Fruit fly (Drosophila melanogaster) whole organism, pupa: Measurements from ENCODE around the gene RabX2.
A peak's percentile ranks its signal among the peaks of the same experiment; 100 is the strongest.

Experiments
- CG10348 ChIP-seq: fragments of 200-800 bp; sonication (Bioruptor generic); IDR thresholded peaks from 2 replicates; pipeline ENCODE4 v1.3.6; 2022; ENCODE audit warnings: missing biosample characterization, missing genetic modification characterization
- CG12605 ChIP-seq: fragments of 200-800 bp; sonication (Bioruptor generic); IDR thresholded peaks from 2 replicates; pipeline ENCODE4 v1.3.6; 2022; ENCODE audit warnings: missing biosample characterization, missing genetic modification characterization
- CG13204 ChIP-seq: fragments of 200-800 bp; sonication (Bioruptor generic); optimal IDR thresholded peaks from 2 replicates; lab custom pipeline; 2018; ENCODE audit warnings: missing biosample characterization, mild to moderate bottlenecking, missing genetic modification characterization, moderate library complexity
- CG15710 ChIP-seq: fragments of 200-800 bp; sonication (Bioruptor generic); optimal IDR thresholded peaks from 2 replicates; lab custom pipeline; 2018; ENCODE audit warnings: missing biosample characterization, mild to moderate bottlenecking, missing genetic modification characterization, moderate library complexity
- CG17806 ChIP-seq: fragments of 200-800 bp; sonication (Bioruptor generic); optimal IDR thresholded peaks from 2 replicates; lab custom pipeline; 2018; ENCODE audit warnings: missing biosample characterization, mild to moderate bottlenecking, missing genetic modification characterization, moderate library complexity
- CG32121 ChIP-seq: fragments of 200-800 bp; sonication (Bioruptor generic); IDR thresholded peaks from 2 replicates; pipeline ENCODE4 v1.3.6; 2022; ENCODE audit warnings: missing biosample characterization, missing genetic modification characterization
- CG34367 ChIP-seq: fragments of 200-800 bp; sonication (Bioruptor generic); optimal IDR thresholded peaks from 2 replicates; lab custom pipeline; 2018; ENCODE audit warnings: missing biosample characterization, mild to moderate bottlenecking, missing genetic modification characterization
- CG4496 ChIP-seq: fragments of 200-800 bp; sonication (Bioruptor generic); IDR thresholded peaks from 3 replicates; pipeline ENCODE4 v1.3.6; 2022; ENCODE audit warnings: missing biosample characterization, missing genetic modification characterization
- CG8159 ChIP-seq: fragments of 200-800 bp; sonication (Bioruptor generic); optimal IDR thresholded peaks from 3 replicates; lab custom pipeline; 2018; ENCODE audit warnings: missing biosample characterization, mild to moderate bottlenecking, missing genetic modification characterization, moderate library complexity
- CG8301 ChIP-seq: fragments of 200-800 bp; sonication (Bioruptor generic); optimal IDR thresholded peaks from 2 replicates; lab custom pipeline; 2018; ENCODE audit warnings: missing biosample characterization, mild to moderate bottlenecking, missing genetic modification characterization
- D1 ChIP-seq: fragments of 200-800 bp; sonication (Bioruptor generic); optimal IDR thresholded peaks from 2 replicates; lab custom pipeline; 2018; ENCODE audit warnings: missing biosample characterization, mild to moderate bottlenecking, missing genetic modification characterization, moderate library complexity
- EcR ChIP-seq: fragments of 200-800 bp; sonication (Bioruptor generic); optimal IDR thresholded peaks from 3 replicates; lab custom pipeline; 2019; ENCODE audit warnings: missing biosample characterization, missing genetic modification characterization, mild to moderate bottlenecking, moderate library complexity, missing genetic modification reagents
- Ets98B ChIP-seq: fragments of 200-800 bp; sonication (Bioruptor generic); IDR thresholded peaks from 2 replicates; pipeline ENCODE4 v1.3.6; 2022; ENCODE audit warnings: missing biosample characterization, missing genetic modification characterization
- Pif1A ChIP-seq: fragments of 200-800 bp; sonication (Bioruptor generic); optimal IDR thresholded peaks from 3 replicates; lab custom pipeline; 2016; ENCODE audit warnings: missing biosample characterization, missing genetic modification characterization
- Pif1B ChIP-seq: fragments of 200-800 bp; sonication (Bioruptor generic); optimal IDR thresholded peaks from 3 replicates; lab custom pipeline; 2016; ENCODE audit warnings: missing biosample characterization, missing genetic modification characterization
- Snoo ChIP-seq: fragments of 200-800 bp; sonication (Bioruptor generic); optimal IDR thresholded peaks from 3 replicates; lab custom pipeline; 2017; ENCODE audit warnings: missing biosample characterization, mild to moderate bottlenecking, missing genetic modification characterization, inconsistent platforms
- fd96Ca ChIP-seq: fragments of 200-800 bp; sonication (Bioruptor generic); IDR thresholded peaks from 3 replicates; pipeline ENCODE4 v1.3.6; 2022; ENCODE audit warnings: missing biosample characterization, missing genetic modification characterization
- gl ChIP-seq: fragments of 200-800 bp; sonication (Bioruptor generic); optimal IDR thresholded peaks from 2 replicates; lab custom pipeline; 2018; ENCODE audit warnings: missing biosample characterization, mild to moderate bottlenecking, missing genetic modification characterization
- rn ChIP-seq: fragments of 200-800 bp; sonication (Bioruptor generic); IDR thresholded peaks from 2 replicates; pipeline ENCODE4 v1.3.6; 2022; ENCODE audit warnings: missing biosample characterization, missing genetic modification characterization

Gene RabX2

dm6 chrX:10460506-10461114 lies 43.4 kb downstream of the RabX2 start, which contains the start of gene Neb-cGP:
Gene Neb-cGP, plus strand, starts transcription at chrX:10460736.
- no peak for TF ChIP-seq rn (GFP tag; lab: Robert Waterston, UW)
- TF ChIP-seq CG12605 = no peak
- no peak for TF ChIP-seq CG13204 (GFP tag; lab: Kevin White, UChicago)
- peak; percentile 19 for TF ChIP-seq Snoo (tag; lab: Kevin White, UChicago)
- no peak for TF ChIP-seq D1 (tag; lab: Kevin White, UChicago)
- TF ChIP-seq Ets98B (GFP tag; lab: Robert Waterston, UW) = no peak; the same call in 1 of the 2 replicates
- TF ChIP-seq CG32121 (GFP tag; lab: Robert Waterston, UW) = no peak
- TF ChIP-seq Pif1B (GFP tag; lab: Kevin White, UChicago) = peak; percentile 22
- peak; percentile 33 for TF ChIP-seq CG15710 (tag; lab: Kevin White, UChicago)
- TF ChIP-seq CG4496 (GFP tag; lab: Robert Waterston, UW) = peak; percentile 59; the same call in 2 of the 3 replicates
- no peak for TF ChIP-seq CG10348
- TF ChIP-seq CG8159 (tag; lab: Kevin White, UChicago) = no peak
- no peak for TF ChIP-seq fd96Ca

- TF ChIP-seq D1 (tag; lab: Kevin White, UChicago) = no peak
- peak; percentile 2 for TF ChIP-seq CG34367 (tag; lab: Kevin White, UChicago)
Observed at dm6 chrX:10461938-10462337, 44.7 kb downstream of the RabX2 start.

DNA sequence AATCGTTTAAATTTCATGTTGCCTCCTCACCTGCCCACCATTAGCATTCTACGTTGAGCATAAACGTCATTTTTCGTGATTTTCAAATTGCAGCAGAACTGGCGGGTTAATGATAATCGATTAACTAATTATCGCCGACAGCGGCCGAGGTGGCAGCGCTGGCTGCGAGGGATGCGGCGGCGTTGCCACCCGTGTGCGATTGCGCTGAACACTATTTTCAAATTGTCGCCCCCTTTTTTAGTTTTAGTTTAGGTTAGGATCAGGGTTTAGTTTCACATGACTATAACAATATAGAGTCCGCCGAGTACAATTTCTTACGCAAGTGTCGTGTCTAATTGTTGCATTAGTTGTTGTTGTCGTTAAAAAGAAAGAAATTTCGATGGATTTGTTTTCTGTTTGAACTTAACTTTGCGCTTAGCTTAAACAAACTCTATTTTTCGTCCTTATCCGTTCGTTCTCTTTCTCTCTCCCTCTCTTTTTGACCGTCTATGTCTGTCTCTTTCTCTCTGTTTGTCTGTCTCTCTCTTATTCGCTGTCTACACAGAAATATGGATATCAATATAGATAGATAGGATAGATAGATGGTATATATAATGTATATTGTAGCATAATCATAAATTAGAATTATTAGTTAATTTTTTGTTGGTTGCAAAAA lies 46.0 kb downstream of the RabX2 start:
- TF ChIP-seq fd96Ca (peak; percentile 40; the same call in 1 of the 3 replicates), D1 (tag; lab: Kevin White, UChicago) (no peak), CG4496 (GFP tag; lab: Robert Waterston, UW) (0 out of 3 replicates have a peak, but pooled peaks have one; percentile 22)

DNA sequence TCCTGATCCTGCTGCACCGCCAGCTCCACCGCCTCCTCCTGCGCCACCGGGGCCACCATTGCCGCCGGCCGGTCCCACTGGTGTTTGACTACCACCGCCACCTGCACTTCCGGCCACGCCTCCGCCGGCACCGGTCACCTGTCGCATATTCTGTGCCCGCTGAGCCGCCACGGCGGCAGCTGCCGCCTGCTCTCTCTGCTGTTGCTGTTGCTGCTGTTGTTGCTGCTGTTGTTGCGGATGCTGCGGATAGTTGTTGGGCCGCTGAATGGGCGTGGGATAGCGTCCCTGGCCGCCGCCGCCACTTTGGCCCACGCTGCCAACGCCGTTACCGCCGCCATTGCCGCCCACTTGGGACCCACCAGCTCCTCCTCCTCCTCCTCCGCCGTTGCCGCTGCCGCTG lies 47.3 kb downstream of the RabX2 start:
- no peak for TF ChIP-seq Pif1A (GFP tag; lab: Kevin White, UChicago)
- no peak for TF ChIP-seq EcR (GFP tag; lab: Kevin White, UChicago)
- TF ChIP-seq CG17806 (tag; lab: Kevin White, UChicago) = no peak
- TF ChIP-seq CG8301 = no peak
- TF ChIP-seq CG34367 (tag; lab: Kevin White, UChicago) = no peak
- no peak for TF ChIP-seq Pif1B (GFP tag; lab: Kevin White, UChicago)
- no peak for TF ChIP-seq CG13204 (GFP tag; lab: Kevin White, UChicago)
- TF ChIP-seq D1 (tag; lab: Kevin White, UChicago) = no peak
- no peak for TF ChIP-seq CG12605
- TF ChIP-seq gl (tag; lab: Kevin White, UChicago) = no peak
